Fruit fly (Drosophila melanogaster) whole organism, embryonic: ENCODE measurements around the gene CG7275.

ENCODE experiments used
- Ada2b ChIP-seq: fragments of 200-800 bp; sonication (Bioruptor generic); IDR thresholded peaks from 2 replicates; pipeline ENCODE4 v1.3.6; 2022; ENCODE audit warnings: missing biosample characterization, missing genetic modification characterization
- Atf3 ChIP-seq: fragments of 200-800 bp; sonication (Bioruptor generic); optimal IDR thresholded peaks from 3 replicates; lab custom pipeline; 2016; ENCODE audit warnings: missing biosample characterization, missing genetic modification characterization
- B-H1 ChIP-seq: fragments of 200-800 bp; sonication (Bioruptor generic); IDR thresholded peaks from 3 replicates; pipeline ENCODE4 v1.3.6; 2022; ENCODE audit warnings: missing biosample characterization, missing genetic modification characterization
- CG10321 ChIP-seq: fragments of 200-800 bp; sonication (Bioruptor generic); IDR thresholded peaks from 2 replicates; pipeline ENCODE4 v1.3.6; 2022; ENCODE audit warnings: missing biosample characterization, missing genetic modification characterization
- CG11093 ChIP-seq: fragments of 200-800 bp; sonication (Bioruptor generic); IDR thresholded peaks from 3 replicates; pipeline ENCODE4 v1.3.6; 2022; ENCODE audit warnings: missing biosample characterization, missing genetic modification characterization
- CG12219 ChIP-seq: fragments of 200-800 bp; sonication (Bioruptor generic); optimal IDR thresholded peaks from 3 replicates; lab custom pipeline; 2018; ENCODE audit warnings: missing biosample characterization, mild to moderate bottlenecking, missing genetic modification characterization
- CG12299 ChIP-seq: fragments of 200-800 bp; sonication (Bioruptor generic); optimal IDR thresholded peaks from 2 replicates; lab custom pipeline; 2018; ENCODE audit warnings: missing biosample characterization, mild to moderate bottlenecking, missing genetic modification characterization
- CG13296 ChIP-seq: fragments of 200-800 bp; sonication (Bioruptor generic); optimal IDR thresholded peaks from 3 replicates; lab custom pipeline; 2018; ENCODE audit warnings: missing biosample characterization, mild to moderate bottlenecking, missing genetic modification characterization
- CG13424 ChIP-seq: fragments of 200-800 bp; sonication (Bioruptor generic); optimal IDR thresholded peaks from 2 replicates; lab custom pipeline; 2019; ENCODE audit warnings: missing biosample characterization, mild to moderate bottlenecking, missing genetic modification characterization, moderate library complexity
- CG1529 ChIP-seq: fragments of 200-800 bp; sonication (Bioruptor generic); optimal IDR thresholded peaks from 3 replicates; lab custom pipeline; 2018; ENCODE audit warnings: missing biosample characterization, missing genetic modification characterization
- CG17385 ChIP-seq: fragments of 200-800 bp; sonication (Bioruptor generic); optimal IDR thresholded peaks from 3 replicates; lab custom pipeline; 2018; ENCODE audit warnings: missing biosample characterization, mild to moderate bottlenecking, missing genetic modification characterization
- CG18262 ChIP-seq: fragments of 200-800 bp; optimal IDR thresholded peaks from 3 replicates; lab custom pipeline; 2019; ENCODE audit warnings: missing biosample characterization, mild to moderate bottlenecking, missing genetic modification characterization, moderate library complexity
- CG2129 ChIP-seq: fragments of 200-800 bp; sonication (Bioruptor generic); IDR thresholded peaks from 2 replicates; pipeline ENCODE4 v1.3.6; 2022; ENCODE audit warnings: missing biosample characterization, missing genetic modification characterization; ENCODE audit not compliant: partially characterized antibody
- CG2202 ChIP-seq: fragments of 200-800 bp; sonication (Bioruptor generic); optimal IDR thresholded peaks from 2 replicates; lab custom pipeline; 2018; ENCODE audit warnings: missing biosample characterization, mild to moderate bottlenecking, missing genetic modification characterization
- CG31388 ChIP-seq: fragments of 200-800 bp; sonication (Bioruptor generic); optimal IDR thresholded peaks from 2 replicates; lab custom pipeline; 2016; ENCODE audit warnings: missing biosample characterization, missing genetic modification characterization
- CG3163 ChIP-seq: fragments of 200-800 bp; sonication (Bioruptor generic); optimal IDR thresholded peaks from 3 replicates; lab custom pipeline; 2016; ENCODE audit warnings: missing biosample characterization, missing genetic modification characterization
- CG34224 ChIP-seq: fragments of 200-800 bp; sonication (Bioruptor generic); IDR thresholded peaks from 3 replicates; pipeline ENCODE4 v1.3.6; 2022; ENCODE audit warnings: missing biosample characterization, missing genetic modification characterization; ENCODE audit not compliant: partially characterized antibody
- CG4730 ChIP-seq: fragments of 200-800 bp; sonication (Bioruptor generic); IDR thresholded peaks from 2 replicates; pipeline ENCODE4 v1.3.6; 2022; ENCODE audit warnings: missing biosample characterization, missing genetic modification characterization
- CG4820 ChIP-seq: fragments of 200-800 bp; sonication (Bioruptor generic); optimal IDR thresholded peaks from 3 replicates; lab custom pipeline; 2016; ENCODE audit warnings: missing biosample characterization, missing genetic modification characterization
- CG6272 ChIP-seq: fragments of 200-800 bp; sonication (Bioruptor generic); IDR thresholded peaks from 2 replicates; pipeline ENCODE4 v1.3.6; 2022; ENCODE audit warnings: missing biosample characterization, missing genetic modification characterization
- CG6813 ChIP-seq: fragments of 200-800 bp; sonication (Bioruptor generic); optimal IDR thresholded peaks from 2 replicates; lab custom pipeline; 2017; ENCODE audit warnings: missing biosample characterization, missing genetic modification characterization, mild to moderate bottlenecking, moderate library complexity, missing genetic modification reagents
- CG7839 ChIP-seq: fragments of 200-800 bp; sonication (Bioruptor generic); optimal IDR thresholded peaks from 3 replicates; lab custom pipeline; 2018; ENCODE audit warnings: missing biosample characterization, mild to moderate bottlenecking, missing genetic modification characterization, moderate library complexity
- CG8359 ChIP-seq: fragments of 200-800 bp; sonication (Bioruptor generic); optimal IDR thresholded peaks from 2 replicates; lab custom pipeline; 2017; ENCODE audit warnings: missing biosample characterization, mild to moderate bottlenecking, missing genetic modification characterization, borderline replicate concordance
- CG9817 ChIP-seq: fragments of 200-800 bp; sonication (Bioruptor generic); optimal IDR thresholded peaks from 2 replicates; lab custom pipeline; 2018; ENCODE audit warnings: missing biosample characterization, mild to moderate bottlenecking, missing genetic modification characterization, moderate library complexity
- Dll ChIP-seq: fragments of 200-800 bp; sonication (Bioruptor generic); IDR thresholded peaks from 4 replicates; pipeline ENCODE4 v1.3.6; 2022; ENCODE audit warnings: missing biosample characterization, missing genetic modification characterization; ENCODE audit not compliant: partially characterized antibody
- E2f1 ChIP-seq: fragments of 200-800 bp; sonication (Bioruptor generic); IDR thresholded peaks from 2 replicates; pipeline ENCODE4 v1.3.6; 2022; ENCODE audit warnings: missing biosample characterization, missing genetic modification characterization
- Elba2 ChIP-seq: fragments of 200-800 bp; sonication (Bioruptor generic); optimal IDR thresholded peaks from 3 replicates; lab custom pipeline; 2016; ENCODE audit warnings: missing biosample characterization, missing genetic modification characterization
- Jarid2 ChIP-seq: fragments of 200-800 bp; sonication (Bioruptor generic); optimal IDR thresholded peaks from 3 replicates; lab custom pipeline; 2017; ENCODE audit warnings: mild to moderate bottlenecking, missing biosample characterization, missing genetic modification reagents, missing genetic modification characterization
- Oli ChIP-seq: fragments of 200-800 bp; sonication (Bioruptor generic); optimal IDR thresholded peaks from 2 replicates; lab custom pipeline; 2018; ENCODE audit warnings: missing biosample characterization, mild to moderate bottlenecking, missing genetic modification characterization, moderate library complexity
- Sin3A ChIP-seq: fragments of >200 bp; optimal IDR thresholded peaks from 2 replicates; lab custom pipeline; 2018
- Vsx1 ChIP-seq: fragments of 200-800 bp; sonication (Bioruptor generic); optimal IDR thresholded peaks from 2 replicates; lab custom pipeline; 2017; ENCODE audit warnings: missing biosample characterization, mild to moderate bottlenecking, missing genetic modification characterization, missing genetic modification reagents
- ap ChIP-seq: fragments of 200-800 bp; sonication (Bioruptor generic); IDR thresholded peaks from 2 replicates; pipeline ENCODE4 v1.3.6; 2022; ENCODE audit warnings: missing biosample characterization, missing genetic modification characterization
- bsh ChIP-seq, 2 experiments: fragments of 200-800 bp; sonication (Bioruptor generic); optimal IDR thresholded peaks; 2 replicates each; lab custom pipeline; 2017 to 2018; ENCODE audit warnings: mild to moderate bottlenecking in 2 of 2, missing biosample characterization in 2 of 2, missing genetic modification characterization in 2 of 2, moderate library complexity in 1 of 2
- btn ChIP-seq: fragments of 200-800 bp; sonication (Bioruptor generic); optimal IDR thresholded peaks from 2 replicates; lab custom pipeline; 2016; ENCODE audit warnings: missing biosample characterization, missing genetic modification characterization
- danr ChIP-seq: fragments of 200-800 bp; sonication (Bioruptor generic); IDR thresholded peaks from 2 replicates; pipeline ENCODE4 v1.3.6; 2022; ENCODE audit warnings: missing biosample characterization, missing genetic modification characterization
- en ChIP-seq: fragments of 200-800 bp; sonication (Bioruptor generic); optimal IDR thresholded peaks from 2 replicates; lab custom pipeline; 2016; ENCODE audit warnings: missing biosample characterization, missing genetic modification characterization
- eve ChIP-seq, 2 experiments: fragments of >200 bp; optimal IDR thresholded peaks; 2 replicates each; lab custom pipeline; 2017; ENCODE audit warnings: missing biosample characterization in 2 of 2, missing genetic modification characterization in 2 of 2
- eyg ChIP-seq: fragments of 200-800 bp; sonication (Bioruptor generic); optimal IDR thresholded peaks from 3 replicates; lab custom pipeline; 2016; ENCODE audit warnings: missing biosample characterization, missing genetic modification characterization
- gem ChIP-seq: fragments of 200-800 bp; sonication (Bioruptor generic); optimal IDR thresholded peaks from 2 replicates; lab custom pipeline; 2019; ENCODE audit warnings: missing biosample characterization, mild to moderate bottlenecking, missing genetic modification characterization, moderate library complexity
- gro ChIP-seq: fragments of 200-800 bp; sonication (Bioruptor generic); optimal IDR thresholded peaks from 2 replicates; lab custom pipeline; 2016; ENCODE audit warnings: missing biosample characterization, missing genetic modification characterization
- inv ChIP-seq: fragments of 200-800 bp; sonication (Bioruptor generic); IDR thresholded peaks from 2 replicates; pipeline ENCODE4 v1.3.6; 2022; ENCODE audit warnings: missing biosample characterization, missing genetic modification characterization; ENCODE audit not compliant: partially characterized antibody
- kni ChIP-seq: fragments of 200-800 bp; sonication (Bioruptor generic); optimal IDR thresholded peaks from 3 replicates; lab custom pipeline; 2017; ENCODE audit warnings: mild to moderate bottlenecking, missing biosample characterization, missing genetic modification reagents, missing genetic modification characterization
- luna ChIP-seq: fragments of 200-800 bp; sonication (Bioruptor generic); optimal IDR thresholded peaks from 2 replicates; lab custom pipeline; 2016; ENCODE audit warnings: missing biosample characterization, missing genetic modification characterization
- maf-S ChIP-seq: fragments of 200-800 bp; sonication (Bioruptor generic); optimal IDR thresholded peaks from 2 replicates; lab custom pipeline; 2016; ENCODE audit warnings: missing biosample characterization, missing genetic modification characterization
- nmo ChIP-seq: fragments of 200-800 bp; sonication (Bioruptor generic); optimal IDR thresholded peaks from 2 replicates; lab custom pipeline; 2018; ENCODE audit warnings: missing biosample characterization, mild to moderate bottlenecking, missing genetic modification characterization, moderate library complexity
- pan ChIP-seq, 4 experiments: fragments of >200 bp in 3 of 4; fragments of 200-800 bp in 1 of 4; sonication (Bioruptor generic) in 1 of 4; optimal IDR thresholded peaks in 3 of 4; IDR thresholded peaks in 1 of 4; 2 replicates each; pipeline versions ENCODE4 v1.3.6 to Lab custom; 2017 to 2022; ENCODE audit warnings: missing biosample characterization in 2 of 4, missing genetic modification characterization in 2 of 4, mixed read lengths in 1 of 4
- tup ChIP-seq: fragments of 200-800 bp; sonication (Bioruptor generic); optimal IDR thresholded peaks from 2 replicates; lab custom pipeline; 2016; ENCODE audit warnings: missing biosample characterization, mild to moderate bottlenecking, missing genetic modification characterization, moderate library complexity
- unpg ChIP-seq: fragments of 200-800 bp; sonication (Bioruptor generic); optimal IDR thresholded peaks from 3 replicates; lab custom pipeline; 2018; ENCODE audit warnings: missing biosample characterization, mild to moderate bottlenecking, missing genetic modification characterization, moderate library complexity
- wek ChIP-seq: fragments of 200-800 bp; sonication (Bioruptor generic); optimal IDR thresholded peaks from 3 replicates; lab custom pipeline; 2018; ENCODE audit warnings: missing biosample characterization, mild to moderate bottlenecking, missing genetic modification characterization, moderate library complexity

CG7275 gene

dm6 chr3L:15493886-15494598, 4.7 kb upstream of the CG7275 start (continued):
- TF ChIP-seq CG4730: no peak
- TF ChIP-seq CG6272: no peak
- no peak for TF ChIP-seq CG2129 (GFP tag; lab: Robert Waterston, UW)
- no peak for TF ChIP-seq Vsx1 (GFP tag; lab: Kevin White, UChicago)
- TF ChIP-seq CG13424 (tag; lab: Kevin White, UChicago): peak; percentile 36
- TF ChIP-seq B-H1 (GFP tag; lab: Robert Waterston, UW): no peak
- no peak for TF ChIP-seq CG2202 (tag; lab: Kevin White, UChicago)
- TF ChIP-seq CG8359 (GFP tag; lab: Kevin White, UChicago): peak; percentile 13
- no peak for TF ChIP-seq Dll
- no peak for TF ChIP-seq luna (GFP tag; lab: Kevin White, UChicago)
- TF ChIP-seq btn (GFP tag; lab: Kevin White, UChicago): no peak
- no peak for TF ChIP-seq CG9817
- no peak for TF ChIP-seq CG34224 (GFP tag; lab: Robert Waterston, UW)
- TF ChIP-seq bsh (GFP tag; optimal IDR thresholded peaks at IDR 0.05; lab: Kevin White, UChicago): peak in 1 of 2 experiments; percentile 1
- 0 out of 2 replicates have a peak, but pooled peaks have one; percentile 36 for TF ChIP-seq Ada2b (GFP tag; lab: Robert Waterston, UW)
- no peak for TF ChIP-seq danr (GFP tag; lab: Robert Waterston, UW)
- peak; percentile 3 for TF ChIP-seq Jarid2 (GFP tag; lab: Kevin White, UChicago)
- TF ChIP-seq CG6813: peak; percentile 35
- TF ChIP-seq E2f1: peak; percentile 34; the same call in 1 of the 2 replicates
- no peak for TF ChIP-seq CG17385 (GFP tag; lab: Kevin White, UChicago)
- peak; percentile 29 for TF ChIP-seq CG18262 (tag; lab: Kevin White, UChicago)
- TF ChIP-seq kni: no peak
- no peak for TF ChIP-seq CG12219
- no peak for TF ChIP-seq Atf3 (GFP tag; lab: Kevin White, UChicago)
- peak; percentile 96 for TF ChIP-seq CG3163 (GFP tag; lab: Kevin White, UChicago)
- no peak for TF ChIP-seq wek (GFP tag; lab: Kevin White, UChicago)
- no peak for TF ChIP-seq inv (GFP tag; lab: Robert Waterston, UW)
- no peak for TF ChIP-seq eve (GFP tag; optimal IDR thresholded peaks at IDR 0.05; lab: Kevin White, UChicago)
- no peak for TF ChIP-seq maf-S
- TF ChIP-seq CG11093: no peak
- no peak for TF ChIP-seq pan (optimal IDR thresholded peaks at IDR 0.05; lab: Kevin White, UChicago)
- peak in 1 of 2 experiments; percentile 12 for TF ChIP-seq pan (GFP tag; optimal IDR thresholded peaks at IDR 0.05 in 1 of 2, IDR thresholded peaks at IDR 0.05 in 1 of 2)
- peak; percentile 13 for TF ChIP-seq unpg
- TF ChIP-seq Elba2 (GFP tag; lab: Kevin White, UChicago): no peak
- TF ChIP-seq CG12299 (tag; lab: Kevin White, UChicago): no peak
- no peak for TF ChIP-seq tup (GFP tag; lab: Kevin White, UChicago)
- no peak for TF ChIP-seq CG31388
- TF ChIP-seq CG13296 (GFP tag; lab: Kevin White, UChicago): no peak
- no peak for TF ChIP-seq CG1529 (GFP tag; lab: Kevin White, UChicago)
- peak; percentile 35 for TF ChIP-seq Oli (tag; lab: Kevin White, UChicago)
- TF ChIP-seq ap (GFP tag; lab: Robert Waterston, UW): 0 out of 2 replicates have a peak, but pooled peaks have one; percentile 37
- TF ChIP-seq CG7839 (tag; lab: Kevin White, UChicago): peak; percentile 46
- peak; percentile 63 for TF ChIP-seq gem (tag; lab: Kevin White, UChicago)
- TF ChIP-seq Sin3A: no peak
- peak; percentile 15 for TF ChIP-seq nmo (GFP tag; lab: Kevin White, UChicago)
- TF ChIP-seq eyg (GFP tag; lab: Kevin White, UChicago): no peak
- TF ChIP-seq CG4820 (GFP tag; lab: Kevin White, UChicago): peak; percentile 50
- no peak for TF ChIP-seq CG10321 (GFP tag; lab: Robert Waterston, UW)
- TF ChIP-seq gro (GFP tag; lab: Kevin White, UChicago): no peak
- TF ChIP-seq en: no peak
